Worm (Caenorhabditis elegans): ENCODE measurements around the gene Y46G5A.15.

The Y46G5A.15 gene

ce11 chrII:12738284-12739201, 46.7 kb downstream of the Y46G5A.15 start, which contains the start of gene pisy-1:
Gene pisy-1, minus strand, starts transcription at chrII:12738334.
- TF ChIP-seq klf-2 (GFP tag; conservative IDR thresholded peaks at IDR 0.05) (no peak), med-1 (GFP tag; optimal IDR thresholded peaks at IDR 0.05; ENCODE audit: insufficient read depth) (no peak), ztf-23 (GFP tag; IDR thresholded peaks at IDR 0.05) (no peak), ztf-29 (GFP tag; IDR thresholded peaks at IDR 0.05) (no peak), tab-1 (GFP tag; IDR thresholded peaks at IDR 0.05) (no peak), T22C8.4 (GFP tag; IDR thresholded peaks at IDR 0.05) (no peak), cog-1 (tag; optimal IDR thresholded peaks at IDR 0.05) (peak; percentile 19)

ce11 chrII:12736579-12736978, 48.6 kb downstream of the Y46G5A.15 start, which contains the start of gene snrp-200:
Gene snrp-200, minus strand, starts transcription at chrII:12736910.
- no peak for TF ChIP-seq klf-2 (GFP tag; conservative IDR thresholded peaks at IDR 0.05)
- no peak for TF ChIP-seq tab-1 (GFP tag; IDR thresholded peaks at IDR 0.05)
- no peak for TF ChIP-seq T22C8.4 (GFP tag; IDR thresholded peaks at IDR 0.05)
- TF ChIP-seq ztf-23 (GFP tag; IDR thresholded peaks at IDR 0.05), result no peak
- TF ChIP-seq flt-1 (GFP tag; IDR thresholded peaks at IDR 0.05), result no peak
- no peak for TF ChIP-seq ztf-29 (GFP tag; IDR thresholded peaks at IDR 0.05)
- no peak for TF ChIP-seq ref-1 (GFP tag; conservative IDR thresholded peaks at IDR 0.05)
- no peak for TF ChIP-seq med-1 (GFP tag; optimal IDR thresholded peaks at IDR 0.05; ENCODE audit: insufficient read depth)
- no peak for TF ChIP-seq cog-1 (tag; optimal IDR thresholded peaks at IDR 0.05)
